Fruit fly (Drosophila melanogaster): ENCODE data around the gene twe.

- TF ChIP-seq ey (GFP tag; optimal IDR thresholded peaks at IDR 0.05) (peak; percentile 37), Myc (optimal IDR thresholded peaks at IDR 0.05) (no peak), Hr78 (GFP tag; optimal IDR thresholded peaks at IDR 0.05) (no peak), br (GFP tag; optimal IDR thresholded peaks at IDR 0.05) (peak; percentile 76)
Measured at dm6 chr2L:16270667-16271485, 9.2 kb upstream of the twe start.
